Worm (Caenorhabditis elegans) whole organism, L4/young adult: ENCODE measurements around the gene srbc-14.

ENCODE experiments used
- W03F9.2 ChIP-seq: fragments of 150-350 bp; optimal IDR thresholded peaks from 2 replicates; lab custom pipeline; 2014; ENCODE audit warnings: missing biosample characterization, missing genetic modification characterization
- dao-5 ChIP-seq: sonication (generic microtip); optimal IDR thresholded peaks from 2 replicates; lab custom pipeline; 2016; ENCODE audit warnings: missing genotype, missing genetic modification characterization, moderate library complexity, missing compliant biosample characterization
- him-1 ChIP-seq: sonication (generic microtip); optimal IDR thresholded peaks from 2 replicates; lab custom pipeline; 2016; ENCODE audit warnings: missing genotype, missing genetic modification reagents, missing genetic modification characterization, missing compliant biosample characterization

- TF ChIP-seq him-1 (tag; lab: Kevin White, UChicago) (no peak), dao-5 (tag; lab: Kevin White, UChicago) (no peak), W03F9.2 (tag; lab: Kevin White, UChicago) (no peak)
Observed at ce11 chrV:17092262-17092661, 20.8 kb upstream of the srbc-14 start, which contains the start of gene ZK218.1.
